Worm (Caenorhabditis elegans): ENCODE measurements around the gene lgc-33.

Gene lgc-33

DNA sequence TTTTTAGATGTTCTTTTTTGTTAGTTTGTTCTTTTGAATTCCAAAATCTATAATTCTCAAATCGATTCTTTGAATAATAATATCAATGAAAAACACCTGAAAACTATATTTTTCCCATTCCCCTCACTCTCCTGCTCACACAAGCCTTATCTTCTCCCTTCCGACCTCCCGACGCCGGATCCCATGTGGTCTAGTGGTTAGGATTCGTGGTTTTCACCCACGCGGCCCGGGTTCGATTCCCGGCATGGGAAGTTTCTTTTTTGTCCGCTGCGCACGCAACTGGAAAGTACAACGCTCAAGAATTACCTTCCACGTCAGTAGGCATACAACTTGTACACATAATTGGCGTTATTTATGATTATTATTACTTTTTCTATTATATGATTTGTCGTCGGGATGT lies 2.7 kb upstream of the lgc-33 start (continued):
- TF ChIP-seq dsc-1 (tag; optimal IDR thresholded peaks at IDR 0.05) (peak; percentile 55), ztf-11 (tag; optimal IDR thresholded peaks at IDR 0.05) (peak in 1 of 2 experiments; percentile 38), C16A3.4 (tag; optimal IDR thresholded peaks at IDR 0.05) (peak; percentile 50), nhr-76 (tag; optimal IDR thresholded peaks at IDR 0.05) (no peak), ces-1 (GFP tag; optimal IDR thresholded peaks at IDR 0.05) (no peak), nhr-85 (tag) (no peak), nhr-28 (tag; optimal IDR thresholded peaks at IDR 0.05) (no peak), ceh-63 (GFP tag; optimal IDR thresholded peaks at IDR 0.05) (no peak), aha-1 (tag; optimal IDR thresholded peaks at IDR 0.05) (no peak), fos-1 (tag; optimal IDR thresholded peaks at IDR 0.05) (peak; percentile 24), mep-1 (tag; optimal IDR thresholded peaks at IDR 0.05) (peak; percentile 58), hlh-4 (tag; optimal IDR thresholded peaks at IDR 0.05) (no peak), Y116A8C.19 (tag; optimal IDR thresholded peaks at IDR 0.05; ENCODE audit: borderline replicate concordance) (no peak), nhr-71 (tag; optimal IDR thresholded peaks at IDR 0.05) (no peak), egl-27 (tag; optimal IDR thresholded peaks at IDR 0.05) (no peak), mab-9 (GFP tag; IDR thresholded peaks at IDR 0.05) (0 out of 2 replicates have a peak, but pooled peaks have one; percentile 27), irx-1 (tag; optimal IDR thresholded peaks at IDR 0.05) (no peak), pag-3 (tag; optimal IDR thresholded peaks at IDR 0.05; ENCODE audit: borderline replicate concordance, insufficient read depth) (no peak), unc-98 (GFP tag; IDR thresholded peaks at IDR 0.05) (no peak), C34B4.2 (tag; optimal IDR thresholded peaks at IDR 0.05) (no peak), sox-4 (tag; optimal IDR thresholded peaks at IDR 0.05) (no peak), ceh-90 (tag; optimal IDR thresholded peaks at IDR 0.05) (no peak), aly-2 (tag; optimal IDR thresholded peaks at IDR 0.05) (peak; percentile 8), nhr-11 (tag; optimal IDR thresholded peaks at IDR 0.05) (no peak), nhr-84 (tag; optimal IDR thresholded peaks at IDR 0.05) (no peak), efl-3 (GFP tag; optimal IDR thresholded peaks at IDR 0.05) (no peak), sptf-1 (tag; optimal IDR thresholded peaks at IDR 0.05) (no peak), unc-86 (tag; optimal IDR thresholded peaks at IDR 0.05) (no peak), nhr-12 (tag; optimal IDR thresholded peaks at IDR 0.05) (no peak), ama-1 (optimal IDR thresholded peaks at IDR 0.05) (no peak), nhr-47 (tag; optimal IDR thresholded peaks at IDR 0.05) (peak; percentile 61), hlh-17 (GFP tag; optimal IDR thresholded peaks at IDR 0.05; ENCODE audit: borderline replicate concordance) (no peak)

DNA sequence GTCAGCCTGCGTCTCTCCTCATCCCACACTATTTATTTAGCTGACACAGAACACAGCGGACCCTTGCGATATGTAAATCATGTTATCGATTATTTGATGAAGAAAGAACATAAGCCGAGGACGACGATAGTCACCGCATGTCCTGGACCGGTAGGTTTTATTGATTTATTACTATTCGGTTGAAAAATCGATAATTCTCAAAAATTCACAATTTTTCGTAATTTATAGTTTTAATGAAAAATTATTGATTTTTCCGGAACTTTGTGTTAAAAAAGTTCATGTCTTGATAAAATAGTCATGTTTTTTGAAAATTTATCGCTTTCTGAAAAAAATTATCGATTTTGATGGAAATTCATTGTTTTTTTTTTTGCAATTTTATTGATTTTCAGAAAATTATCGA lies 2.9 kb downstream of the lgc-33 start:
- no peak for TF ChIP-seq ama-1 (optimal IDR thresholded peaks at IDR 0.05)
- no peak for TF ChIP-seq C34B4.2 (tag; optimal IDR thresholded peaks at IDR 0.05)
- no peak for TF ChIP-seq aha-1 (tag; optimal IDR thresholded peaks at IDR 0.05)
- no peak for TF ChIP-seq ces-1 (GFP tag; optimal IDR thresholded peaks at IDR 0.05)
- TF ChIP-seq sptf-1 (tag; optimal IDR thresholded peaks at IDR 0.05) = no peak
- no peak for TF ChIP-seq hpl-2 (GFP tag; optimal IDR thresholded peaks at IDR 0.05)
- no peak for TF ChIP-seq hlh-17 (GFP tag; optimal IDR thresholded peaks at IDR 0.05; ENCODE audit: borderline replicate concordance)
- TF ChIP-seq tbx-2 (tag; optimal IDR thresholded peaks at IDR 0.05) = no peak
- no peak for TF ChIP-seq unc-98 (GFP tag; IDR thresholded peaks at IDR 0.05)
- TF ChIP-seq ets-5 (GFP tag; IDR thresholded peaks at IDR 0.05) = no peak
- no peak for TF ChIP-seq alr-1 (tag; optimal IDR thresholded peaks at IDR 0.05; ENCODE audit: borderline replicate concordance)
- TF ChIP-seq ceh-82 (tag; optimal IDR thresholded peaks at IDR 0.05) = no peak
- no peak for TF ChIP-seq sox-4 (tag; optimal IDR thresholded peaks at IDR 0.05)

DNA sequence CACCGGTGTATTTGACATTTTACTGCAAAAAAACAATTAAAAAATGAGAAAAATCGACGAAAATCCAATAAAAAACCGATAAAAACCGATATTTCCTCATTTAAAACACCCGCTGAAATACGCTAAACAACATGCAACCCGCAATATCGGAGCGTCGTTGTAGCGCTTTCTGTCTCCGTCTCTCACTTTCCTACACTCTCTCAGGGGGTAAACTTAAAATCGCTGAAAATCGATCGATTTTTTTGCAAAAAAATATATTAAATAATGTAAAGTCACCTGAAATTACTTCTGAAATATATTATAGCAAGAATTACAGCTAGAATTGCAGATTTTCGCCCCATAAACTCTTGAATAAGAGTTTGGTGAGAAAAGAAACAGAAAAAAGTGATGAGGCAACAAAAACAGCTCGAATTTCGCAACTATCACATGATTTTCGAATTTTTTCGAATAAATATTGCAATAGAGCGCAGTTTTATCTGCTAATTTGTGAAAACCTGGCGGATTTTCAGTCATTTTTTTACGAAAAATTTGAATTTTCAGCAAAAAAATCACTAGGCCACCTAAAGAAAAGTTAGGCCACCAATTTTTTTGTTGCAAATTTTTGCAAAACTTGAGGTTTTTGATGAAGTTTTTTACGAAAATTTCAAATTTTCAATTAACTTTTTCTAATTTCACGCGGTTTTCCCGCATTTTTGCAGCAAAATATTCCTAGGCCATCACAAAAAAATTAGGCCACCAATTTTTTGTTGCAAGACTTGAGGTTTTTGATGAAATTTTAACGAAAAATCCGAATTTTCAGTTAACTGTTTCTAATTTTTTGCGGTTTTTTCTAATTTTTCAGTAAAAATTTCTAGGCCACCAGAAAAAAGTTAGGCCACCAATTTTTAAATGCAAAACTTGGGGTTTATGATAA lies 9.3 kb downstream of the lgc-33 start, which contains the start of the genes lem-4 and Y55F3BR.11:
TSS of gene lem-4 (minus strand) at position 424 of the 913 bp plus-strand sequence.
TSS of gene Y55F3BR.11 (plus strand) at position 863 of the 913 bp plus-strand sequence.
- peak; percentile 48 for TF ChIP-seq elt-2 (tag; optimal IDR thresholded peaks at IDR 0.05)
- TF ChIP-seq nhr-47 (tag; optimal IDR thresholded peaks at IDR 0.05) = peak; percentile 84
- TF ChIP-seq nhr-77 (tag; optimal IDR thresholded peaks at IDR 0.05) = no peak
- TF ChIP-seq ceh-8 (GFP tag; optimal IDR thresholded peaks at IDR 0.05) = peak; percentile 44
- TF ChIP-seq lsy-2 (tag; optimal IDR thresholded peaks at IDR 0.05) = peak; percentile 85
- no peak for TF ChIP-seq alr-1 (tag; optimal IDR thresholded peaks at IDR 0.05; ENCODE audit: borderline replicate concordance)
- peak; percentile 80 for TF ChIP-seq swsn-7 (tag; optimal IDR thresholded peaks at IDR 0.05)
- TF ChIP-seq nhr-85 (tag) = peak; percentile 81
- peak; percentile 31 for TF ChIP-seq skn-1 (tag; optimal IDR thresholded peaks at IDR 0.05)
- no peak for TF ChIP-seq aha-1 (tag; optimal IDR thresholded peaks at IDR 0.05)
- peak in 1 of 6 experiments; percentile 32 for TF ChIP-seq elt-3 (tag; optimal IDR thresholded peaks at IDR 0.05)
- TF ChIP-seq dpl-1 (GFP tag; optimal IDR thresholded peaks at IDR 0.05) = peak; percentile 91 to 95 (median 95)
- peak; percentile 8 for TF ChIP-seq nhr-71 (tag; optimal IDR thresholded peaks at IDR 0.05)
- peak; percentile 12 for TF ChIP-seq C04F5.9 (tag; optimal IDR thresholded peaks at IDR 0.05)
- peak; percentile 80 for TF ChIP-seq mep-1 (tag; optimal IDR thresholded peaks at IDR 0.05)
- TF ChIP-seq lir-3 (tag; optimal IDR thresholded peaks at IDR 0.05; ENCODE audit: poor library complexity) = no peak
- TF ChIP-seq tbx-2 (tag; optimal IDR thresholded peaks at IDR 0.05) = peak; percentile 74
- peak; percentile 53 for TF ChIP-seq ama-1 (optimal IDR thresholded peaks at IDR 0.05)

Data from whole organism, L1 larva.